Fruit fly (Drosophila melanogaster) whole organism, wandering third instar larva: ENCODE measurements around the gene Ir7b.

ENCODE experiments used
- CrebA ChIP-seq: fragments of 200-800 bp; sonication (Bioruptor generic); optimal IDR thresholded peaks from 2 replicates; lab custom pipeline; 2016; ENCODE audit warnings: missing biosample characterization, mild to moderate bottlenecking, missing genetic modification characterization, borderline replicate concordance
- Jra ChIP-seq: sonication (Bioruptor generic); optimal IDR thresholded peaks from 2 replicates; lab custom pipeline; 2016; ENCODE audit warnings: missing biosample characterization, missing genetic modification characterization
- Rel ChIP-seq, 2 experiments: fragments of 200-800 bp; sonication (Bioruptor generic) in 1 of 2; optimal IDR thresholded peaks; 2 replicates in 1 of 2; 3 replicates in 1 of 2; lab custom pipeline; 2016 to 2019; ENCODE audit warnings: mild to moderate bottlenecking in 2 of 2, missing biosample characterization in 2 of 2, missing genetic modification characterization in 2 of 2, moderate library complexity in 1 of 2
- dmrt93B ChIP-seq: fragments of 200-800 bp; sonication (Bioruptor generic); optimal IDR thresholded peaks from 2 replicates; lab custom pipeline; 2018; ENCODE audit warnings: missing biosample characterization, mild to moderate bottlenecking, missing genetic modification characterization
- foxo ChIP-seq, 2 experiments: fragments of 200-800 bp; sonication (Bioruptor generic); optimal IDR thresholded peaks; 2 replicates in 1 of 2; 3 replicates in 1 of 2; lab custom pipeline; 2016 to 2017; ENCODE audit warnings: missing biosample characterization in 2 of 2, missing genetic modification characterization in 2 of 2
- fru ChIP-seq: fragments of 200-800 bp; sonication (Bioruptor generic); optimal IDR thresholded peaks from 3 replicates; lab custom pipeline; 2016; ENCODE audit warnings: missing biosample characterization, mild to moderate bottlenecking, missing genetic modification characterization
- h ChIP-seq: fragments of 200-800 bp; sonication (Bioruptor generic); optimal IDR thresholded peaks from 3 replicates; lab custom pipeline; 2016; ENCODE audit warnings: missing biosample characterization, mild to moderate bottlenecking, missing genetic modification characterization
- lola ChIP-seq: fragments of >200 bp; optimal IDR thresholded peaks from 2 replicates; lab custom pipeline; 2017; ENCODE audit warnings: missing biosample characterization, missing genetic modification characterization
- sv ChIP-seq: fragments of 200-800 bp; sonication (Bioruptor generic); optimal IDR thresholded peaks from 3 replicates; lab custom pipeline; 2016; ENCODE audit warnings: missing biosample characterization, missing genetic modification characterization

DNA sequence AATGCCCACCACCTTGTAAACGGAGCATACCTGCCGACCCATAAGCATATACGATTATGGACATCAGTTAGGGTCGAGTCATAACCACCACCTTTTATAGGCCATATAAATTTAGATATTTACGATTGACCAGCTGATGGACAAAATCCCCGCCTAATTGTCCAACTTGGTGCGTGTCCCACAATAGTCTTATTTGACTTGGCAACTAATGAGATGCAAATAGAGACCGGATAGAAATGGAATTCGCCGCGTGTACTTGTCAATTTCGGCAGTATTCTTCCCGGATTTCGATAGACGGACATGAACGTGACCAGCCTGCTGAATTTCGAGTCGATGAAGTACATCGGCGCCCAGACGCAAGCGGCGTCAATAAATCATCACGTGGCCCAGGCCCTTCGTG lies 17.6 kb upstream of the Ir7b start, which contains the start of gene Ir7g:
- TF ChIP-seq CrebA (GFP tag; lab: Kevin White, UChicago) (no peak), Rel (GFP tag; optimal IDR thresholded peaks at IDR 0.05; lab: Kevin White, UChicago) (no peak), Rel (tag; optimal IDR thresholded peaks at IDR 0.05; lab: Kevin White, UChicago) (no peak), h (GFP tag; lab: Kevin White, UChicago) (no peak), sv (GFP tag; lab: Kevin White, UChicago) (no peak), fru (GFP tag; lab: Kevin White, UChicago) (no peak), foxo (GFP tag; optimal IDR thresholded peaks at IDR 0.05; lab: Kevin White, UChicago) (no peak), lola (GFP tag; lab: Kevin White, UChicago) (no peak), dmrt93B (GFP tag; lab: Kevin White, UChicago) (no peak), Jra (GFP tag; lab: Kevin White, UChicago) (no peak)
